Fruit fly (Drosophila melanogaster) whole organism: ENCODE measurements around the gene GluRIIA.

Experiments used
- CG8478 ChIP-seq: fragments of >200 bp; optimal IDR thresholded peaks from 2 replicates; lab custom pipeline; 2018; ENCODE audit warnings: inconsistent platforms
- Dll ChIP-seq: fragments of >200 bp; optimal IDR thresholded peaks from 2 replicates; lab custom pipeline; 2017
- pan ChIP-seq: fragments of >200 bp; optimal IDR thresholded peaks from 2 replicates; lab custom pipeline; 2017
- usp ChIP-seq: fragments of >200 bp; optimal IDR thresholded peaks from 2 replicates; lab custom pipeline; 2017; ENCODE audit warnings: missing biosample characterization, missing genetic modification characterization, mixed read lengths

- no peak for TF ChIP-seq usp (GFP tag; lab: Kevin White, UChicago)
- no peak for TF ChIP-seq CG8478
- TF ChIP-seq pan (lab: Kevin White, UChicago), result no peak
- no peak for TF ChIP-seq Dll (lab: Kevin White, UChicago)
Measured at dm6 chr2L:5525723-5526122, 29.1 kb upstream of the GluRIIA start, which contains the start of gene Cap-D3.
